Fruit fly (Drosophila melanogaster): ENCODE results near the gene GstD1.

GstD1 gene

DNA sequence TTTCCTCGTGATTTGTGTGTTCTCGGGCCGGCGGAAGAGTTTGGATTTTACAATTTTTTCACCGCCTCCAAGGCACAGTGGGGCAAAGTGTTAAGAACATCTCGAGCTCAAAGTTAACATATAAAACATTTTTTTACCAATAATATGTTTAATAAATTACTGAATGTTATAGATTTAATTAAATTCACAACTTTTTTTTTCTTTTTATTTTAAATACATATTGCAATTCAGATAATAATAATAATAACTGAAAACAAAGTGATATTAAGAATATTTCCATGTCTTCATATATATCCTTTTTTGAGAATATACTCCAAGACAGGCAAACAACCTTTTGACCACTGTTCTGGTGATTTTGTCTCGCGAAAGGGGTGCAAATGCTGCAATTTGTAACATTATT is 23.1 kb downstream of the GstD1 start (continued):
- peak; percentile 30 for TF ChIP-seq CG8924 (tag; optimal IDR thresholded peaks at IDR 0.05)
- TF ChIP-seq CoRest (tag; optimal IDR thresholded peaks at IDR 0.05) = peak; percentile 21
- TF ChIP-seq CG6689 (GFP tag; IDR thresholded peaks at IDR 0.05) = peak; percentile 48; the same call in 1 of the 2 replicates
- peak; percentile 7 for TF ChIP-seq CG15601 (tag; optimal IDR thresholded peaks at IDR 0.05)
- TF ChIP-seq Sox102F (GFP tag; optimal IDR thresholded peaks at IDR 0.05) = peak; percentile 37
- TF ChIP-seq prd (optimal IDR thresholded peaks at IDR 0.05) = no peak
- TF ChIP-seq prd (GFP tag; IDR thresholded peaks at IDR 0.05) = peak; percentile 32; the same call in 1 of the 3 replicates
- peak; percentile 35 for TF ChIP-seq CG7839 (tag; optimal IDR thresholded peaks at IDR 0.05)
- TF ChIP-seq CG18262 (tag; optimal IDR thresholded peaks at IDR 0.05) = peak; percentile 60
- TF ChIP-seq lola (GFP tag; optimal IDR thresholded peaks at IDR 0.05) = peak in 1 of 3 experiments; percentile 17
- peak; percentile 62; the same call in 1 of the 2 replicates for TF ChIP-seq CG31441 (GFP tag; IDR thresholded peaks at IDR 0.05)
- TF ChIP-seq cwo (GFP tag; optimal IDR thresholded peaks at IDR 0.05) = no peak
- peak in 1 of 2 experiments; percentile 31 for TF ChIP-seq bsh (GFP tag; optimal IDR thresholded peaks at IDR 0.05)
- TF ChIP-seq CG10267 (tag; optimal IDR thresholded peaks at IDR 0.05) = peak; percentile 13
- no peak for TF ChIP-seq CG6813 (GFP tag; optimal IDR thresholded peaks at IDR 0.05)

DNA sequence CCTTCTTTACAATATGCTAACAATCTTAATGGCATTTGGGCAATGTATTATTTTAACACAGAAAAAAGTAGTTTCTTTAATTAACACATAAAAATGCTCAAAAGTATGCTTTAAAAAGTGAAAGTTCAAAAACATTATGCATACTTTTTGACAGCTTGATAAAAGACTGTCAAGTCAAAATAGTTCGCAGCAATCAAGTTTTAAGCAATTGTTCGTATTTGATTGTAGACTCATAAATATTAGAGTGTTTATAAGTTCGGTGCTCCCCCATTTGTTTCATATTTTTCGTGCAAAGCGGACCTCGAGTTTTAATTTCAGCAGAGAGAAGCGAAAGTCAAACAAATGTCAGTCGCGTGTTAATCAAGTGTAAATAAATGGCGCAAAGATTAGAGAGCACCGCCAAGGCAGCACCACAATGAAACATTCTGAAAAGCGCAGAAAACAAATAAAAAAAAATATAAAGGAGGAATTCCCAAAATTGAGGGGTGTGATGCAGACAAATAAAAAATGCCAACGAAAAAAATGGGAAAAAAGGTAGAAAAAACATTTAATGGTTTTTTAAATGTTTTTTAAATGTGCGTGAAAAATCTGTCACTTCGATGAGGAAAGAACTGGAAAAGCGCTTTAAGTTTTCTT is 24.0 kb downstream of the GstD1 start:
- TF ChIP-seq CG17361 (GFP tag; IDR thresholded peaks at IDR 0.05) (no peak), CG30431 (GFP tag; optimal IDR thresholded peaks at IDR 0.05) (no peak), CG3407 (GFP tag; optimal IDR thresholded peaks at IDR 0.05) (no peak), CG14710 (tag; optimal IDR thresholded peaks at IDR 0.05) (no peak), CG9727 (GFP tag; optimal IDR thresholded peaks at IDR 0.05) (no peak), D19A (tag; optimal IDR thresholded peaks at IDR 0.05) (peak; percentile 68), sqz (GFP tag; optimal IDR thresholded peaks at IDR 0.05) (peak; percentile 12), Abd-B (GFP tag; optimal IDR thresholded peaks at IDR 0.05) (no peak), Dip2 (GFP tag; IDR thresholded peaks at IDR 0.05) (no peak), NfI (GFP tag; optimal IDR thresholded peaks at IDR 0.05) (no peak), gem (tag; optimal IDR thresholded peaks at IDR 0.05) (peak; percentile 17), CG8290 (GFP tag; optimal IDR thresholded peaks at IDR 0.05) (peak; percentile 94), CG8290 (tag; optimal IDR thresholded peaks at IDR 0.05) (peak in 1 of 2 experiments; percentile 81), CG17612 (GFP tag; IDR thresholded peaks at IDR 0.05) (peak; percentile 89), Atf6 (GFP tag; IDR thresholded peaks at IDR 0.05) (no peak), CG11695 (GFP tag; IDR thresholded peaks at IDR 0.05) (no peak), kni (GFP tag; optimal IDR thresholded peaks at IDR 0.05) (no peak)

- TF ChIP-seq crol (GFP tag; IDR thresholded peaks at IDR 0.05) (no peak), CG3163 (GFP tag; optimal IDR thresholded peaks at IDR 0.05) (no peak), pfk (GFP tag; optimal IDR thresholded peaks at IDR 0.05) (no peak), lab (GFP tag; optimal IDR thresholded peaks at IDR 0.05) (no peak), dm (GFP tag; optimal IDR thresholded peaks at IDR 0.05) (no peak), CG15514 (GFP tag; optimal IDR thresholded peaks at IDR 0.05) (no peak), CG14965 (GFP tag; optimal IDR thresholded peaks at IDR 0.05; ENCODE audit: borderline replicate concordance) (no peak), twi (tag; optimal IDR thresholded peaks at IDR 0.05) (no peak), CG17612 (GFP tag; IDR thresholded peaks at IDR 0.05) (no peak), vfl (GFP tag; optimal IDR thresholded peaks at IDR 0.05) (no peak), CG34376 (GFP tag; optimal IDR thresholded peaks at IDR 0.05) (no peak), phol (tag; optimal IDR thresholded peaks at IDR 0.05) (no peak), Elba2 (GFP tag; optimal IDR thresholded peaks at IDR 0.05) (no peak), nau (GFP tag; optimal IDR thresholded peaks at IDR 0.05) (no peak), CG2199 (GFP tag; IDR thresholded peaks at IDR 0.05) (no peak), MBD-R2 (GFP tag; IDR thresholded peaks at IDR 0.05) (no peak)
Observed at dm6 chr3R:12341374-12341773, 27.7 kb downstream of the GstD1 start, which contains the start of gene Sgsf. TSS of gene Sgsf (plus strand) at chr3R:12341674.
